Worm (Caenorhabditis elegans): ENCODE results near the gene T24A6.1.
A peak's percentile ranks its signal among the peaks of the same experiment; 100 is the strongest.
"Not testable (repeated sequence)": the region's sequence is repeated elsewhere in the genome, so short reads cannot be mapped to it uniquely, and the experiment has no call there.

T24A6.1 gene

DNA sequence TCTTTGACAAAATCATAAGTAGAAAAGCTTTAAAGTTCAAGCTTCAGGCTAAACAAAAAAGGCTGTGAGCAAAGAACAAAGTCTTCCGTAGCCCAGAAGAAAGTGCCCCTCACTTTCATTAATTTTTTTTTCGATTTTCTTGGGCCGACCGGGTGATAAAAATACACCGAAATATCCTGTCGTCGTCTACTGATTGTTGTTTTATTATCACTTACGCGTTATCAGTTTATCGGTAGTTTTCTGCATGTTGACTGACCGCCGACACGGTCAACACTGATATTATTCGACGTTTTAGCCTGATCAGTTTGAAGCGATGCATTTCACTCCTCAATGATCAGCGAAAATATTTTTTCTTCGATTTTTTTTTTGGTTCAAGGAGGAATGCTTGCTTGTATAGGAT is 21.5 kb downstream of the T24A6.1 start:
- TF ChIP-seq him-1 (tag; optimal IDR thresholded peaks at IDR 0.05) (no peak), dao-5 (tag; optimal IDR thresholded peaks at IDR 0.05) (no peak), W03F9.2 (tag; optimal IDR thresholded peaks at IDR 0.05) (no peak)

DNA sequence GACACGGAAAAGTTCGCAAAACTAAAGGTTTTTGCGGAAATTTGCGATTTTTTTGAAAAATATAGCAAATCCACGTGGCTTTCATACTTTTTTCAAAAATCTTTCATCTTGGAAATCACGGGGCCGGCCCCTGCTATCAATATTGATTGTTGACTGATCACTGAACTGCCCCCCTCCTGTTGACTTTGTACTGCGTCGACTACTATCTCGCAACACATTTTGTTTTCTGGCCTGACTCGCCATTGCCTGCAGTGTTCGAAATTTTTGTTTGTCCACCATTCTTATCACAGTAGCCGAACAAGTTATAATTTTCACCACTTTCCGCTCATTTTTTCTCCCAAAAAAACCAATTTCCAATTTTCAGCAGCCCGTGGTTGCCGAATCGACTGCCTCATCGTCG is 22.2 kb downstream of the T24A6.1 start:
- TF ChIP-seq dao-5 (tag; optimal IDR thresholded peaks at IDR 0.05): no peak
- no peak for TF ChIP-seq W03F9.2 (tag; optimal IDR thresholded peaks at IDR 0.05)
- TF ChIP-seq him-1 (tag; optimal IDR thresholded peaks at IDR 0.05): no peak

DNA sequence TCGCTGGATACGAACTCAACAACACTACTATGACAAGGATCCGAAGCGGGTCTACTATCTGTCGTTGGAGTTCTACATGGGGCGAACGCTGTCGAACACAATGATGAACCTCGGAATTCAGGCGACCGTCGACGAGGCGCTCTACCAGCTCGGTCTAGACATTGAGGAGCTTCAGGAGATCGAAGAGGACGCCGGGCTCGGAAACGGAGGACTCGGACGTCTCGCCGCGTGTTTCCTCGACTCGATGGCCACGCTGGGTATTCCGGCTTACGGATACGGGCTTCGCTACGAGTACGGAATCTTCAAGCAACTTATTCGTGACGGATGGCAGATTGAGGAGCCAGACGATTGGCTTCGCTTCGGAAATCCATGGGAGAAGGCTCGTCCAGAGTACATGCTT is 22.8 kb downstream of the T24A6.1 start:
- TF ChIP-seq dao-5 (tag; optimal IDR thresholded peaks at IDR 0.05) (no peak), him-1 (tag; optimal IDR thresholded peaks at IDR 0.05) (no peak), W03F9.2 (tag; optimal IDR thresholded peaks at IDR 0.05) (no peak)

DNA sequence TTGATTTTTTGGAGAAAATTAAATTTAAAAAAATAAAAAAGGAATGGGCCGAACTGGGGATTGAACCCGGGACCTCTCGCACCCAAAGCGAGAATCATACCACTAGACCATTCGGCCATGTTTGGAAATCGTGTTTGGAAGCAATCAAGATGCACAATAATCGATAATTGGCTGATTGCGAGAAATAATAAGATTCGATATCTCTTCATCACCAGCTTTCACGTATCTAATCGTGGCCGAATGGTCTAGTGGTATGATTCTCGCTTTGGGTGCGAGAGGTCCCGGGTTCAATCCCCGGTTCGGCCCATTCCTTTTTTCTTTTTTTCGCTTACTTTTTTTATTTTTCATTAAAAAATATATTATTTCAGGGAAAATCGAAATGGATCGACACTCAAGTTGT is 23.2 kb downstream of the T24A6.1 start:
- TF ChIP-seq him-1 (tag; optimal IDR thresholded peaks at IDR 0.05) (no peak), W03F9.2 (tag; optimal IDR thresholded peaks at IDR 0.05) (peak; percentile 32), dao-5 (tag; optimal IDR thresholded peaks at IDR 0.05) (no peak)

DNA sequence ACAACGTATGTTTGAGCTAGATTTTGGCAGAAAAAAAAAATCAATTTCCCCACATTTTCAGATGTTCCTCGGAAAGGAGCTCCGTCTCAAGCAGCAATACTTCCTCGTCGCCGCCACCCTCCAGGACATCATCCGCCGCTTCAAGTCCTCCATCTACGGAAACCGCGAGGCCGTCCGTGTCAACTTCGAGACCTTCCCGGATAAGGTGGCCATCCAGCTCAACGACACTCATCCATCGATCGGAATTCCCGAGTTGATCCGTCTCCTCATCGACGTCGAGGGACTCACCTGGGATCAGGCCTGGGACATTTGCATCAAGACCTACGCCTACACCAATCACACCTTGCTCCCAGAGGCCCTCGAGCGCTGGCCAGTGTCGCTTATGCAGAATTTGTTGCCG is 23.8 kb downstream of the T24A6.1 start:
- TF ChIP-seq dao-5 (tag; optimal IDR thresholded peaks at IDR 0.05) (no peak), W03F9.2 (tag; optimal IDR thresholded peaks at IDR 0.05) (no peak), him-1 (tag; optimal IDR thresholded peaks at IDR 0.05) (no peak)

DNA sequence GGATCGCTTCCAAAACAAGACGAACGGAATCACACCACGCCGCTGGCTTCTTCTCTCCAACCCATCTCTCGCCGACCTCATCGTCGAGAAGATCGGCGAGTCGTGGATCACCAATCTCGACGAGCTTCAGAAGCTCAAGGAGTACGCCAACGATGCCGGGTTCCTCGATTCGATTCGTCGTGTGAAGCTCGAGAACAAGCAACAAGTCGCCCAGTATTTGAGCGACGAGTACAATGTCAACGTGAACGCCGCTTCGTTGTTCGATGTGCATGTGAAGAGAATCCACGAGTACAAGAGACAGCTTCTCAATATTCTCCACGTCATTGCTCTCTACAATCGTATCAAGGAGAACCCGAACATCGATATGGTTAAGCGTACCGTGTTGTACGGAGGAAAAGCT is 24.8 kb downstream of the T24A6.1 start:
- TF ChIP-seq W03F9.2 (tag; optimal IDR thresholded peaks at IDR 0.05) (no peak), dao-5 (tag; optimal IDR thresholded peaks at IDR 0.05) (no peak), him-1 (tag; optimal IDR thresholded peaks at IDR 0.05) (no peak)

DNA sequence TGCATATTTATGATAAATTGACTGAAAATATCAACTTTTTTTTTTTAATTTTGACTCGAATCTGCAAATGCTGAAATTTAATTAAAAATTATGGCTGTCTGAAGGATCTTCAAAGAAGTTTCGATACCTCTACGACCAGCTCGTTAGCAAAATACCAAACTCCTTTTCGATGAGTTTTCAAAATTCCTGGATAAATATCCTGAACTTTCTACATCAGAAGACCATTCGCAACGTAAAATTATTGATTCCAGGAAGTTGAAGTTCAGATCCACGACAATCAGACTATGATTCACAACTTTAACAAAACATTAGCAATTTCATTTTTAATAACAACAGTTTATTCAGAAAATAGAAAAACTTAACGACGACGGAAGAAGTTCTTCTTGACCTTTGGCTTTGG is 26.2 kb downstream of the T24A6.1 start:
- TF ChIP-seq W03F9.2 (tag; optimal IDR thresholded peaks at IDR 0.05): no peak

DNA sequence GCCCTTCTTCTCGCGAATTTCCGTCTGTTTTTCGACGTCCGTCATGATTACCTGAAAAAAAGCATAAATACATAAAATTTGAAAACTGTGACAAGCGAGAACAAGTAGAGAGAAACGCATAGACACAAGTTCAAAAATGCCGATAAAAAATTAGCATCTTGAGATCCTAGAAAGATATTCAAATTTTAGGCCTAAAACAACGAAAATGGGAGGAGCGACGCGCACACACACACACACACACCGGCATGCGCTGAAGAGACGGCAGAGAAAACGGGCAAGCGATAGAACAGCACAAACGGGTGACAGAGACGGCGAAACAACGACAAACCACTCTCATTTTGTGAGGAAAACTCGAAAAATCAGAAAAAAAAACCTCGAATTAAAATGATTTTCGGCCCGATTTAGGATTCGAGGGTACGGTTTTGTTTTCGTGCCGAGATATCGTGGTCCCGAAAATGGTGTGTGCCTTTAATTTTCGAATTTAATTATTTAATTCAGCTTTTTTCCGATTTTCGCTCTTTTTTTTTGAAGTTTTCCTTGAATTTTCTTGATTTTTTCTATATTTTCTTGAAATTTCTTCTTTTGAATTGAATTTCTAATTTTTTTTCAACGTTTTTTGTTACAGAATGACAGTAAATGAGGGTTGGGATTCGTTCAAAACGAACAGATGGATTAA is 27.3 kb downstream of the T24A6.1 start, which contains the start of the genes rpl-11.1 and T22F3.2:
Gene rpl-11.1, minus strand, starts transcription at position 51 of the 676 bp plus-strand sequence.
Gene T22F3.2, plus strand, starts transcription at position 626 of the 676 bp plus-strand sequence.
- no peak for TF ChIP-seq him-1 (tag; optimal IDR thresholded peaks at IDR 0.05)
- no peak for TF ChIP-seq W03F9.2 (tag; optimal IDR thresholded peaks at IDR 0.05)
- TF ChIP-seq dao-5 (tag; optimal IDR thresholded peaks at IDR 0.05): no peak

DNA sequence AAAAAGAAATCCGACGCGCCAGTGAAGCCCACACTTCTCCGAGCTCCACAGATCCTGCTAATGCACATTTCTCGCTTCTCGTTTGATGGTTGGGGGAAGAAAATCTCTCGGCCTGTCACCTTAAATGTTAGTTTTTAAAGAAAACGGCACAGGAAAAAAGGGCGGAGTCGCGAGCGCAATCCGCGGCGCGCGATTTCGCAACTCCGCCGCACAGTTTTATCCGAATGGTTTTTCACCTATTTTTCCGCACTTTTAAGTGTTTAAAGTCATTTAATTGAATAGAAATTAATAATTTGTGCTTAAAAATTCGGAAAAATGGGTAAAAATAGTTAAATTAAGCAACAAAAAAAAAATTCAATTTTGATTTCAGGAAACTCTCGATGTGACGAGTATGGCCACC is 28.8 kb downstream of the T24A6.1 start:
- TF ChIP-seq him-1 (tag; optimal IDR thresholded peaks at IDR 0.05) (no peak), W03F9.2 (tag; optimal IDR thresholded peaks at IDR 0.05) (no peak), dao-5 (tag; optimal IDR thresholded peaks at IDR 0.05) (no peak)

DNA sequence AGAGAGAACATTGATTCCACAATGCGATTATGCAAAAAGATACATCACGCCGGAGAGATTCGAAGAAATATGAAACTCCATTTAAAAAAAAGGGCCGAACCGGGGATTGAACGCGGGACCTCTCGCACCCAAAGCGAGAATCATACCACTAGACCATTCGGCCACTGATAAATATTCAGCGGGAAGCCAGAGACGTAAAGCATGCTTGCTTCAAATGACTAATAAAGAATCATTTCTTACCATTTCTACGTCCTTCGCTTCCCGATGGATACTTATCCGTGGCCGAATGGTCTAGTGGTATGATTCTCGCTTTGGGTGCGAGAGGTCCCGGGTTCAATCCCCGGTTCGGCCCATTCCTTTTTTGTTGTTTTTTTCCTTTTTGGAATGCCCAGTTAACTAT is 29.4 kb downstream of the T24A6.1 start:
- no peak for TF ChIP-seq him-1 (tag; optimal IDR thresholded peaks at IDR 0.05)
- TF ChIP-seq dao-5 (tag; optimal IDR thresholded peaks at IDR 0.05): no peak
- TF ChIP-seq W03F9.2 (tag; optimal IDR thresholded peaks at IDR 0.05): no peak

DNA sequence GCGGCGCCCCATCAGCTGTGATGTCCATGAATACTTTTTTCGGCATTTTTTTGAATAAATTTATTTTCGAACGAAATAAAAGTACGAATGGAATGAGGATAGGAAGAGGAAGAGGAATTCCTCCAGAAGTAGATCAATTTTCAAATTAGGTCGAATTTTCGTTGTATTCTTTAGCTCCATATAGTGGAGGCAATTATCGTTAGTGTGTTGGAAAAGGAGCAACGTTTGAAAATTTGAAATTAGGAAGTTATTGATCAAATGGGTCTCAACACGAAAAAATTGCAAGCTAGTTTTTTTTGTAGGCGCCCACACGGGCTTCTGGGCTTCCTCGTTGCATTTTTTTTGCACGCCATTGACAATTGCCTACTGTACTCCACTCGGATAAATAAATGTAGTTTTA is 33.3 kb downstream of the T24A6.1 start, which contains the start of gene T22F3.12:
Gene T22F3.12, minus strand, starts transcription at position 101 of the 400 bp plus-strand sequence.
- TF ChIP-seq him-1 (tag; optimal IDR thresholded peaks at IDR 0.05): no peak
- no peak for TF ChIP-seq W03F9.2 (tag; optimal IDR thresholded peaks at IDR 0.05)
- no peak for TF ChIP-seq dao-5 (tag; optimal IDR thresholded peaks at IDR 0.05)

DNA sequence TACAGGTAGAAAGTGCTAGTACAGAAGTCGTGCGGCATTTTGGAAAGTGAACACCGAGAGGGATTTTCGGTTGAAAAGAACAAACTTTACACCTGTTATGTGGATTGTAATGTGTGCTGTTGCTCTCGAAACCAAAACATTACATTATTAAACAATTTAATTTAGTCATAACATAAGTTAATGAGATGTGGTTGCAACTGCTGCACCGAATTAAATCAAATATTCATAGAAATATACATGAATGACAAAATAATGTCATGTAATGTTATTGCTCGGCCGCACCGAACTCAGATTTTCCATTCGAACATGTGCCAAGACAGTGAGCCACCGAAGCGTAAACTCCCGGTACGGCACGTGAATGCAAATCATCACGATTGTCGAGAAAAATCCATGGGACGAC is 36.1 kb downstream of the T24A6.1 start, which contains the start of gene srh-213:
Gene srh-213, minus strand, starts transcription at position 101 of the 400 bp plus-strand sequence.
- no peak for TF ChIP-seq W03F9.2 (tag; optimal IDR thresholded peaks at IDR 0.05)
- TF ChIP-seq him-1 (tag; optimal IDR thresholded peaks at IDR 0.05): no peak
- no peak for TF ChIP-seq dao-5 (tag; optimal IDR thresholded peaks at IDR 0.05)

DNA sequence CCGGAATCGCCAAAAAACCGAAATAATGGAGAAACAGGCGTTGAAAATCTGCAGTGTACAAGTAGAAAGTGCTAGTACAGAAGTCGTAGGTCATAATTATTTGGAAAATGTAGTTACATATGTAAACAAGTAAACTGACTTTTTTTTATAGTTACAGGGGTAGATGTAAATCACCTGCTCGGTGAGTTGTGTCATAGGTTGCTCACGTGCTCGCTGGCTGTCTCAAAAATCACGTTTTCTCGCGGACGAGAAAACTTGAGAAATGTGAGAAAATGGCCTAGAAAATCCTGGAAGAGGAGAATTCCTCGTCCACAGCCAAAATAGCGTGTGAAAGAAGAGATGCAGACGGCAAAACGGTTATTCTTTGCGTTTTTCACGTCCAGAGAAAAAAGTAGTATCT is 38.2 kb downstream of the T24A6.1 start, which contains the start of gene srh-212:
Gene srh-212, minus strand, starts transcription at position 101 of the 400 bp plus-strand sequence.
- not testable (repeated sequence) for TF ChIP-seq him-1, dao-5, W03F9.2 (tag; optimal IDR thresholded peaks at IDR 0.05)

DNA sequence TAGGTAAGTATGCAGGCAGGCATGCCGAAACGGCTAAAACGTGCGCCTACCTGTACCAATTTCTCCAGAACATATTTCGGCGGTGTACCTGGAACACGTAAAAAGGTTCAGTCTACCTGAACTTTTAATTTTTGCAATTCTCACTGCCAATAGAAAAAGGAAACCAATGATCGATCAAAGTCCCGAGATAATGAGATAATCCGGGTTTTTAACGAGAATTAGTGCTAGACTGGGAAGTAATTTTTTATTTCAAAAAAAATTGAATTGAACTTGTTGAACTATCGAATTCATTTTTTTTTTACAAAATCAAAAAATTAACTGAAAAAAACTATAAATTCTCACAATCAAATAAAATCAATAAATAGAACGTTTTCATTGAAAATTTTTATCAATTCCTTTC is 41.7 kb downstream of the T24A6.1 start, which contains the start of gene T22F3.7:
Gene T22F3.7, minus strand, starts transcription at position 101 of the 400 bp plus-strand sequence.
- TF ChIP-seq dao-5 (tag; optimal IDR thresholded peaks at IDR 0.05) (no peak), W03F9.2 (tag; optimal IDR thresholded peaks at IDR 0.05) (no peak), him-1 (tag; optimal IDR thresholded peaks at IDR 0.05) (no peak)

DNA sequence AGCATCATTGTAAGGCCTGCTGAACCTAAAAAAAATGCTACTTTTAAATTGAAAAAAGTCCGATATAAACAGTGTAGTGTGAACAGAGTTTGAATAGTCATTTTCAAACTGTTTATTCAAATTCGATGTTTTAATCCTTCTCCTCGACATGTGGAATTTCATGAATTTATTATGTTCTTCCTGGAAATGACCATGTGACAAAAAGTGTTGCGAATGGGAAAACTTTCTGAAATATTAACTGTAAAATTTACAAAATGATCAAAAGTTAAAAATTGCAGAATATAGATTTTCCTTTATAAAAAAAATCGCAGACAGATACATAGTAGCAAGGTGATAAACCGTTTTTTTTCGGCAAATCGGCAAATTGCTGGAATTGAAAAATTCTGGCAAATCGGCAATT is 46.5 kb downstream of the T24A6.1 start, which contains the start of gene T22F3.8:
Gene T22F3.8, minus strand, starts transcription at position 101 of the 400 bp plus-strand sequence.
- TF ChIP-seq W03F9.2 (tag; optimal IDR thresholded peaks at IDR 0.05) (no peak), dao-5 (tag; optimal IDR thresholded peaks at IDR 0.05) (no peak), him-1 (tag; optimal IDR thresholded peaks at IDR 0.05) (no peak)
